Worm (Caenorhabditis elegans): Measurements from ENCODE around the gene rpl-3.

Gene rpl-3

ce11 chrIII:3852030-3852579 is 15.5 kb upstream of the rpl-3 start, which contains the start of gene cyp-25A4:
cyp-25A4 (minus strand) TSS chrIII:3852080.
- peak; percentile 3 for TF ChIP-seq ceh-34 (tag; optimal IDR thresholded peaks at IDR 0.05)

DNA sequence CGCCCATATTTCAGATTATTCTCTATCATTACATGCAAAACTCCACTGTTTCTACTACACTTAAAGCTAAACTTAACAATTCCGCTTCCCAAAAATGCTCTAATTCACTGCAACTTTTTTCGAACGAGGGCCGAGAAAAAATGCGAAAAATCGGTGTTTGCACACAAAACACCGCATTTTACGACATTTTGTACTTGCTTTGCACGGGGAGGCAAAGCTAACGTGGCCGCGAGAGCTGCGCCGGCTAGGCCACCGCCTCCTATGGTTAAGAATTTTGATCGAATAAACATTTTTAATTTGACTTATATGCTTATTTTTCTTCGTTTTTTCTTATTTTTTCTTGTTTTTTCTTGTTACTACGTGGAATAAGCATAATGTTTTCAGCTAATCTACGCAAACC is 12.8 kb upstream of the rpl-3 start:
- TF ChIP-seq ceh-31 (tag; optimal IDR thresholded peaks at IDR 0.05), result peak; percentile 29
- TF ChIP-seq ceh-45 (GFP tag; IDR thresholded peaks at IDR 0.05), result 0 out of 2 replicates have a peak, but pooled peaks have one; percentile 59

DNA sequence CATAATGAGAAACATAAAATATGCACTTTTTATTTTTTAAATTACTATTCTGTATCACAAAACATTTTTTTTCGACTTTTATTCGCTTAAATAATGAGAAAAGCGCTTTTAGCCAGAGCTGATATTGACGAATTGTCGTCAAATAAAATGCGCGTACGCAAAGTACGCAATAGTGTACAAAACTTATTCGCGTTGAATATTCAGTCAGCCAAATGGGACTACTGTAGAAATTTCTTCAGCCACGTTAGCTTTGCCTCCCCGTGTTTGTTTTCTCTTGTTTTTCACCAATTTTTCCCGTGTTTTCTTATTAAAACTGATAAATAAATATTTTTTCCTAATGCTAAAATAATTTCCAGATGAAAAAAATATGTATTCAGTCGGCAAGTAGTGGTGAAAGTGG is 10.6 kb upstream of the rpl-3 start:
- TF ChIP-seq ceh-31 (tag; optimal IDR thresholded peaks at IDR 0.05), result peak; percentile 16

DNA sequence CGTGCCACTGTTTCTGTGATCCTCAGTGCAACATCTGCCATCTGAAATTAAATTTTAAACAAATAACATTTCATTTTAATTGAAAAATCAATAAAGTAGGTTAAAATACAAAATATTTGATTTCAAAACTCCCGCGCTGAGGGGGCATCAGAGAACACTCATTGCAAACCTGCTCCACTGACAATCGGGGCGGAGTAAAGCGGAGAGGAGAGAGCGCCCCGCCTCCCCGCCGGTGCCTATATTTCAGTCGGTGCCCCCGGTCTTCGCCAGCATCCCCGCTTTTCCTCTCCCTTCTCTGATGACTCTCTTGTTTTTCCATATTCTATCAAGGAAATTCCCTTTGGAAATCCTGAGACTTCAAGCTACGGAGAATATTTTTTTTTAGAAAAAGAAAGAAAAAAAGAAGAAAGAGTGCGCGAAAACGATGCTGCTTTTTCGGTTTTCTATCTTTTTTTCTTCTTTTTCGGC is 4.7 kb upstream of the rpl-3 start, which contains the start of gene brc-1:
TSS of gene brc-1 (minus strand) at position 51 of the 468 bp plus-strand sequence.
- peak; percentile 65 for TF ChIP-seq pax-1 (tag; optimal IDR thresholded peaks at IDR 0.05)
- peak; percentile 10 for TF ChIP-seq sdc-2 (tag; optimal IDR thresholded peaks at IDR 0.05)
- TF ChIP-seq pros-1 (tag; optimal IDR thresholded peaks at IDR 0.05), result peak; percentile 77
- no peak for TF ChIP-seq ets-4 (tag; optimal IDR thresholded peaks at IDR 0.05)
- no peak for TF ChIP-seq Y22D7AL.16 (tag; optimal IDR thresholded peaks at IDR 0.05)
- TF ChIP-seq ceh-6 (GFP tag; optimal IDR thresholded peaks at IDR 0.05), result no peak
- TF ChIP-seq eyg-1 (tag; optimal IDR thresholded peaks at IDR 0.05), result no peak
- no peak for TF ChIP-seq madf-2 (tag; optimal IDR thresholded peaks at IDR 0.05)
- peak; percentile 49 for TF ChIP-seq ceh-48 (tag; optimal IDR thresholded peaks at IDR 0.05)
- peak; percentile 13 for TF ChIP-seq fkh-10 (GFP tag; optimal IDR thresholded peaks at IDR 0.05)
- no peak for TF ChIP-seq ttx-3 (tag; optimal IDR thresholded peaks at IDR 0.05)
- TF ChIP-seq pat-9 (tag; optimal IDR thresholded peaks at IDR 0.05), result peak; percentile 8
- TF ChIP-seq npax-4 (tag; optimal IDR thresholded peaks at IDR 0.05), result no peak
- TF ChIP-seq C08G9.2 (tag; optimal IDR thresholded peaks at IDR 0.05), result no peak
- peak; percentile 54 for TF ChIP-seq ref-2 (tag; optimal IDR thresholded peaks at IDR 0.05)
- TF ChIP-seq lin-11 (tag; optimal IDR thresholded peaks at IDR 0.05), result no peak
- TF ChIP-seq pag-3 (tag; optimal IDR thresholded peaks at IDR 0.05; ENCODE audit: borderline replicate concordance), result no peak
- no peak for TF ChIP-seq C38D4.7 (GFP tag; optimal IDR thresholded peaks at IDR 0.05)
- no peak for TF ChIP-seq ceh-22 (tag; optimal IDR thresholded peaks at IDR 0.05)
- TF ChIP-seq tbx-7 (tag; optimal IDR thresholded peaks at IDR 0.05), result no peak
- no peak for TF ChIP-seq ama-1 (optimal IDR thresholded peaks at IDR 0.05)
- no peak for TF ChIP-seq hlh-6 (tag; optimal IDR thresholded peaks at IDR 0.05)
- peak; percentile 85 for TF ChIP-seq ceh-18 (tag; optimal IDR thresholded peaks at IDR 0.05)
- TF ChIP-seq hlh-8 (tag; optimal IDR thresholded peaks at IDR 0.05), result no peak
- peak; percentile 17 for TF ChIP-seq elt-2 (tag; optimal IDR thresholded peaks at IDR 0.05)
- TF ChIP-seq sox-2 (GFP tag; IDR thresholded peaks at IDR 0.05), result no peak
- TF ChIP-seq fkh-6 (tag; optimal IDR thresholded peaks at IDR 0.05), result no peak
- no peak for TF ChIP-seq hlh-13 (GFP tag; optimal IDR thresholded peaks at IDR 0.05)
- peak; percentile 11 for TF ChIP-seq hlh-15 (tag; optimal IDR thresholded peaks at IDR 0.05)
- peak; percentile 57 for TF ChIP-seq ztf-16 (tag; optimal IDR thresholded peaks at IDR 0.05)
- TF ChIP-seq ceh-34 (tag; optimal IDR thresholded peaks at IDR 0.05), result peak; percentile 77
- no peak for TF ChIP-seq lim-6 (tag; optimal IDR thresholded peaks at IDR 0.05)
- TF ChIP-seq gmeb-2 (tag; optimal IDR thresholded peaks at IDR 0.05), result no peak
- no peak for TF ChIP-seq ceh-45 (GFP tag; IDR thresholded peaks at IDR 0.05)
- no peak for TF ChIP-seq mec-3 (tag; optimal IDR thresholded peaks at IDR 0.05; ENCODE audit: borderline replicate concordance)
- no peak for TF ChIP-seq K02D7.2 (tag; optimal IDR thresholded peaks at IDR 0.05)
- TF ChIP-seq unc-42 (tag; optimal IDR thresholded peaks at IDR 0.05), result peak; percentile 82
- TF ChIP-seq ceh-9 (tag; optimal IDR thresholded peaks at IDR 0.05), result no peak
- peak; percentile 68 for TF ChIP-seq tbx-2 (tag; optimal IDR thresholded peaks at IDR 0.05)
- TF ChIP-seq nhr-232 (tag; optimal IDR thresholded peaks at IDR 0.05), result no peak
- no peak for TF ChIP-seq ceh-2 (tag; optimal IDR thresholded peaks at IDR 0.05)
- no peak for TF ChIP-seq ahr-1 (tag; optimal IDR thresholded peaks at IDR 0.05)
- TF ChIP-seq pha-4 (tag; optimal IDR thresholded peaks at IDR 0.05), result no peak
- TF ChIP-seq unc-3 (GFP tag; conservative IDR thresholded peaks at IDR 0.05), result peak; percentile 57; the same call in 1 of the 2 replicates
- TF ChIP-seq unc-3 (tag; optimal IDR thresholded peaks at IDR 0.05), result peak; percentile 60
- TF ChIP-seq unc-86 (tag; optimal IDR thresholded peaks at IDR 0.05), result peak; percentile 50
